Fruit fly (Drosophila melanogaster): ENCODE data around the gene CG5280.
A peak's percentile ranks its signal among the peaks of the same experiment; 100 is the strongest.

CG5280 gene

DNA sequence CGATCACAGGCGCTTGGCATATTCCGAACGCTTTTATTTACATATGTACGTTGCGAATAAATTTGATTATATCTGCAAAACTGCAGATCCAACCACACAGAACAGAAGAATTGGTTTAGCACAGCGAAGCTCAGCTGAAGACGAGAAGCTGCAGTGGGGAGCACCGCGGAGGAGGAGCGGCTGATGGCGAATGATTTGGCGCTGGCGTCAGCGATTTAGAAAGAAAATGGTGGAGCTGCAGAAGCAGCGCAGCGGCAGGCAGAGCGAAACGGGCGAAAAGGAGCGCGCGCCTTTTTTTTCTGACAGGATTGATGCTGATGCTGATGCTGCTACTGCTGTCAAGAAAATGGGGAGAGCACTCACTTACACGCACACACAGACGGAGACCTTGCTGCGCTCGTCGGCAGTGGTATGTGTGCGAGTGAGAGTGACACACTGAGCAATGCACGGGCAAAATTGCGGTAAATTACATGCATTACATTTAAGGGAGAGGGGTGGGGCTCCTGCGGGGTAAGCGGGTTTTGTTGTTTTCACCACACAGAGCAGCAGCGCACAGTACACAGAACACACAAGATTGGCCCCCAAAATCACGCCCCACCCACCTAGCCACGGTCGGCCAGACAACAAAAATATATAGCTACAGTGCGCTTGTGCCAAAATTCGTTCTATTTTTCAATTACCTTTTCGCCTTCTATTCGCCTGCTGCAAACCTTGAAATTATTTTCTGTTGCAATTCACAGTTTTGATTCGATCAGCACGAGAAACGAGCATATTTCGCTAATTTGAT, 7.1 kb upstream of the CG5280 start (continued):
- TF ChIP-seq D (optimal IDR thresholded peaks at IDR 0.05), result no peak
- no peak for TF ChIP-seq D (GFP tag; optimal IDR thresholded peaks at IDR 0.05)
- no peak for TF ChIP-seq CG6654 (GFP tag; optimal IDR thresholded peaks at IDR 0.05)
- peak; percentile 35; the same call in 1 of the 2 replicates for TF ChIP-seq Drgx (GFP tag; IDR thresholded peaks at IDR 0.05)
- no peak for TF ChIP-seq Tbp (GFP tag; optimal IDR thresholded peaks at IDR 0.05)
- TF ChIP-seq Usf (GFP tag; optimal IDR thresholded peaks at IDR 0.05), result no peak
- no peak for TF ChIP-seq CG13296 (GFP tag; optimal IDR thresholded peaks at IDR 0.05)
- no peak for TF ChIP-seq lov (optimal IDR thresholded peaks at IDR 0.05)
- TF ChIP-seq lov (GFP tag; IDR thresholded peaks at IDR 0.05), result 0 out of 3 replicates have a peak, but pooled peaks have one; percentile 48
- peak; percentile 5; the same call in 1 of the 2 replicates for TF ChIP-seq Adf1 (GFP tag; IDR thresholded peaks at IDR 0.05)
- peak; percentile 85 for TF ChIP-seq crol (GFP tag; IDR thresholded peaks at IDR 0.05)
- TF ChIP-seq psq (GFP tag; optimal IDR thresholded peaks at IDR 0.05), result no peak
- TF ChIP-seq Awh (GFP tag; IDR thresholded peaks at IDR 0.05), result 0 out of 2 replicates have a peak, but pooled peaks have one; percentile 24
- TF ChIP-seq CG9437 (GFP tag; optimal IDR thresholded peaks at IDR 0.05), result no peak
- TF ChIP-seq slbo (GFP tag; IDR thresholded peaks at IDR 0.05), result no peak
- 0 out of 3 replicates have a peak, but pooled peaks have one; percentile 15 for TF ChIP-seq zfh1 (GFP tag; IDR thresholded peaks at IDR 0.05)
- peak; percentile 44; the same call in 2 of the 3 replicates for TF ChIP-seq Opbp (GFP tag; IDR thresholded peaks at IDR 0.05; ENCODE audit: partially characterized antibody)
- no peak for TF ChIP-seq Fer1 (GFP tag; optimal IDR thresholded peaks at IDR 0.05)
- no peak for TF ChIP-seq bab2 (GFP tag; optimal IDR thresholded peaks at IDR 0.05)
- no peak for TF ChIP-seq CG2129 (GFP tag; IDR thresholded peaks at IDR 0.05; ENCODE audit: partially characterized antibody)
- TF ChIP-seq usp (GFP tag; optimal IDR thresholded peaks at IDR 0.05), result no peak
- TF ChIP-seq CG13624 (GFP tag; optimal IDR thresholded peaks at IDR 0.05), result no peak
- TF ChIP-seq Med (GFP tag), result peak; percentile 75
- no peak for TF ChIP-seq her (GFP tag; optimal IDR thresholded peaks at IDR 0.05)
- TF ChIP-seq wek (GFP tag; optimal IDR thresholded peaks at IDR 0.05), result no peak
- TF ChIP-seq bowl (GFP tag; IDR thresholded peaks at IDR 0.05), result no peak
- TF ChIP-seq CG11093 (GFP tag; IDR thresholded peaks at IDR 0.05), result no peak

DNA sequence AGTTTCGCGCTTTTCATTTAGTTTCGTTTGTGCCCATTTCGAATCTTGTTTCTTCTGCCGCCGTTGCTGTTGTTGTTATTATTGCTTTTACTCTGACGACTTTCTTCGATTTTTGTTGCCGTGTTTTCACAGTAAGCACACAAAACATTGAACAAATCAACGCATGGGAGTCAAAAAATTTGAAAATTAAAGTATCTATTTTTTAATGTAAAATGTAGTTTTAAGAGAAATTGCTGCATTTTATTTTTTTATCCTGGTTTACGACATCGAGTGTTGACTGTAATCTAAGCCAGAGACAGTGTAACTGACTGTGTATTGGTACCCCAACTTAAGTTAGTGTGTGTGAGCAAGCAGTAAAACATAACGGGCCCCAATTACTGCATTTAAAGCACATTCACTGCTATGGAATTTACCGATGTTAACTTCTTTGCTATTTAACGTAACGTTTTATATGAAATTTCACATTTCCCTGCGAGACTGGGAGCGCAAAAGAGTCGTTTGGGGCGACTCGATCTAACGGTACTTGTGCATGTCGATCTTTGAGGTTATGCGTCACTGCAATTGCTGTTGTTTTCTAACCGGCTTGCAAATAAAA, 6.2 kb upstream of the CG5280 start:
- TF ChIP-seq ATbp (GFP tag; optimal IDR thresholded peaks at IDR 0.05), result peak; percentile 65
- TF ChIP-seq CG16863 (GFP tag; optimal IDR thresholded peaks at IDR 0.05), result peak; percentile 45
- TF ChIP-seq CG11696 (GFP tag; IDR thresholded peaks at IDR 0.05), result peak; percentile 50; the same call in 1 of the 2 replicates
- TF ChIP-seq Six4 (GFP tag; optimal IDR thresholded peaks at IDR 0.05), result peak; percentile 49
- TF ChIP-seq CG9932 (GFP tag; IDR thresholded peaks at IDR 0.05), result peak; percentile 58
- peak; percentile 75 for TF ChIP-seq CG12391 (tag; optimal IDR thresholded peaks at IDR 0.05)
- TF ChIP-seq CG12219 (GFP tag; optimal IDR thresholded peaks at IDR 0.05), result peak; percentile 35
- TF ChIP-seq dpn (GFP tag; optimal IDR thresholded peaks at IDR 0.05), result peak; percentile 37 to 71
- peak; percentile 66 for TF ChIP-seq E2f1 (GFP tag; IDR thresholded peaks at IDR 0.05)
- peak; percentile 48; the same call in 1 of the 3 replicates for TF ChIP-seq CG7357 (GFP tag; IDR thresholded peaks at IDR 0.05)
- peak; percentile 74 for TF ChIP-seq CG2712 (tag; optimal IDR thresholded peaks at IDR 0.05)
- TF ChIP-seq CG17802 (tag; optimal IDR thresholded peaks at IDR 0.05), result no peak
- TF ChIP-seq Nf-YC (tag; optimal IDR thresholded peaks at IDR 0.05), result no peak
- TF ChIP-seq CG17359 (tag; optimal IDR thresholded peaks at IDR 0.05), result peak; percentile 84
- no peak for TF ChIP-seq zen2 (GFP tag; IDR thresholded peaks at IDR 0.05; ENCODE audit: partially characterized antibody)
- TF ChIP-seq CG10959 (GFP tag; IDR thresholded peaks at IDR 0.05), result 0 out of 2 replicates have a peak, but pooled peaks have one; percentile 39
- no peak for TF ChIP-seq CG12236 (GFP tag; optimal IDR thresholded peaks at IDR 0.05)
- peak; percentile 28; the same call in 1 of the 2 replicates for TF ChIP-seq wdn (GFP tag; IDR thresholded peaks at IDR 0.05)
- TF ChIP-seq CG12104 (GFP tag; optimal IDR thresholded peaks at IDR 0.05), result peak; percentile 25
- TF ChIP-seq HLH54F (GFP tag; optimal IDR thresholded peaks at IDR 0.05), result peak; percentile 60
- TF ChIP-seq CG10267 (tag; optimal IDR thresholded peaks at IDR 0.05), result peak; percentile 57
- peak; percentile 48 for TF ChIP-seq Hr3 (GFP tag; optimal IDR thresholded peaks at IDR 0.05)
- TF ChIP-seq CG8478 (optimal IDR thresholded peaks at IDR 0.05), result no peak
- peak; percentile 49 for TF ChIP-seq PHDP (tag; optimal IDR thresholded peaks at IDR 0.05)
